Worm (Caenorhabditis elegans) whole organism, mixed stage, embryonic: ENCODE measurements around the gene mrt-2.

Experiments
- M03D4.4 ChIP-seq: sonication (generic microtip); optimal IDR thresholded peaks from 2 replicates; lab custom pipeline; 2017; ENCODE audit warnings: mild to moderate bottlenecking, missing genetic modification characterization, missing compliant biosample characterization
- bed-3 ChIP-seq: fragments of 200-800 bp; sonication (Bioruptor generic); optimal IDR thresholded peaks from 3 replicates; lab custom pipeline; 2018; ENCODE audit warnings: mild to moderate bottlenecking, missing genetic modification characterization, moderate library complexity, missing compliant biosample characterization
- blmp-1 ChIP-seq: fragments of 150-350 bp; optimal IDR thresholded peaks from 2 replicates; lab custom pipeline; 2014; ENCODE audit warnings: missing biosample characterization, missing genetic modification characterization
- ceh-39 ChIP-seq: fragments of 150-350 bp; optimal IDR thresholded peaks from 2 replicates; lab custom pipeline; 2014; ENCODE audit warnings: missing biosample characterization, missing genetic modification characterization
- ceh-43 ChIP-seq: fragments of 200-800 bp; sonication (Bioruptor generic); optimal IDR thresholded peaks from 2 replicates; lab custom pipeline; 2018; ENCODE audit warnings: mild to moderate bottlenecking, missing genetic modification characterization, moderate library complexity, missing compliant biosample characterization
- ces-1 ChIP-seq: fragments of 150-350 bp; optimal IDR thresholded peaks from 2 replicates; lab custom pipeline; 2014; ENCODE audit warnings: missing biosample characterization, missing genetic modification reagents, missing genetic modification characterization
- cnd-1 ChIP-seq: fragments of 200-800 bp; sonication (Bioruptor generic); optimal IDR thresholded peaks from 2 replicates; lab custom pipeline; 2018; ENCODE audit warnings: mild to moderate bottlenecking, missing genetic modification characterization, missing compliant biosample characterization
- drap-1 ChIP-seq: fragments of 200-800 bp; sonication (Bioruptor generic); optimal IDR thresholded peaks from 3 replicates; lab custom pipeline; 2018; ENCODE audit warnings: mild to moderate bottlenecking, missing genetic modification characterization, missing compliant biosample characterization
- elt-3 ChIP-seq: fragments of 150-350 bp; optimal IDR thresholded peaks from 2 replicates; lab custom pipeline; 2014; ENCODE audit warnings: missing biosample characterization, missing genetic modification characterization
- flh-1 ChIP-seq: fragments of 200-800 bp; sonication (Bioruptor generic); optimal IDR thresholded peaks from 2 replicates; lab custom pipeline; 2018; ENCODE audit warnings: mild to moderate bottlenecking, missing genetic modification characterization, moderate library complexity, missing compliant biosample characterization
- ham-2 ChIP-seq: fragments of 200-800 bp; sonication (Bioruptor generic); optimal IDR thresholded peaks from 2 replicates; lab custom pipeline; 2018; ENCODE audit warnings: mild to moderate bottlenecking, missing genetic modification characterization, missing compliant biosample characterization
- hlh-1 ChIP-seq: fragments of 150-350 bp; optimal IDR thresholded peaks from 2 replicates; lab custom pipeline; 2014; ENCODE audit warnings: missing biosample characterization, missing genetic modification reagents, missing genetic modification characterization
- lin-13 ChIP-seq: fragments of 150-350 bp; optimal IDR thresholded peaks from 2 replicates; lab custom pipeline; 2014; ENCODE audit warnings: missing biosample characterization, missing genetic modification characterization
- lin-32 ChIP-seq: fragments of 200-800 bp; sonication (Bioruptor generic); optimal IDR thresholded peaks from 2 replicates; lab custom pipeline; 2018; ENCODE audit warnings: mild to moderate bottlenecking, missing genetic modification characterization, missing compliant biosample characterization
- lsy-2 ChIP-seq: fragments of 150-350 bp; optimal IDR thresholded peaks from 2 replicates; lab custom pipeline; 2014; ENCODE audit warnings: missing biosample characterization, missing genetic modification characterization
- mep-1 ChIP-seq: fragments of 150-350 bp; optimal IDR thresholded peaks from 2 replicates; lab custom pipeline; 2017; ENCODE audit warnings: missing biosample characterization, missing genetic modification reagents, missing genetic modification characterization, inconsistent platforms
- mls-2 ChIP-seq: sonication (generic microtip); optimal IDR thresholded peaks from 2 replicates; lab custom pipeline; 2016; ENCODE audit warnings: mild to moderate bottlenecking, missing genetic modification characterization, moderate library complexity, missing compliant biosample characterization
- nhr-12 ChIP-seq: fragments of 150-350 bp; optimal IDR thresholded peaks from 2 replicates; lab custom pipeline; 2014; ENCODE audit warnings: missing biosample characterization, missing genetic modification characterization
- nhr-2 ChIP-seq: fragments of 150-350 bp; optimal IDR thresholded peaks from 2 replicates; lab custom pipeline; 2014; ENCODE audit warnings: missing biosample characterization, missing genetic modification characterization
- nhr-76 ChIP-seq: sonication (generic microtip); optimal IDR thresholded peaks from 2 replicates; lab custom pipeline; 2017; ENCODE audit warnings: missing biosample characterization, missing genetic modification characterization
- pha-4 ChIP-seq: fragments of 150-350 bp; optimal IDR thresholded peaks from 2 replicates; lab custom pipeline; 2018; ENCODE audit warnings: missing biosample characterization, missing genetic modification reagents, missing genetic modification characterization
- snpc-4 ChIP-seq: fragments of 150-350 bp; optimal IDR thresholded peaks from 2 replicates; lab custom pipeline; 2014; ENCODE audit warnings: missing biosample characterization, missing genetic modification characterization
- sptf-1 ChIP-seq: sonication (generic microtip); optimal IDR thresholded peaks from 2 replicates; lab custom pipeline; 2017; ENCODE audit warnings: mild to moderate bottlenecking, missing genetic modification characterization, moderate library complexity, missing compliant biosample characterization
- tbx-8 ChIP-seq: fragments of 200-800 bp; sonication (Bioruptor generic); optimal IDR thresholded peaks from 2 replicates; lab custom pipeline; 2018; ENCODE audit warnings: mild to moderate bottlenecking, missing genetic modification characterization, moderate library complexity, missing compliant biosample characterization
- unc-120 ChIP-seq: sonication (generic microtip); optimal IDR thresholded peaks from 2 replicates; lab custom pipeline; 2017; ENCODE audit warnings: missing genetic modification characterization, missing compliant biosample characterization; ENCODE audit not compliant: poor library complexity, severe bottlenecking
- unc-39 ChIP-seq: fragments of 150-350 bp; optimal IDR thresholded peaks from 2 replicates; lab custom pipeline; 2014; ENCODE audit warnings: missing biosample characterization, missing genetic modification characterization
- unc-62 ChIP-seq: fragments of 150-350 bp; optimal IDR thresholded peaks from 2 replicates; lab custom pipeline; 2014; ENCODE audit warnings: missing biosample characterization, missing genetic modification reagents, missing genetic modification characterization
- zip-8 ChIP-seq: fragments of 150-350 bp; optimal IDR thresholded peaks from 2 replicates; lab custom pipeline; 2014; ENCODE audit warnings: missing biosample characterization, missing genetic modification characterization
- ztf-11 ChIP-seq: fragments of 150-350 bp; optimal IDR thresholded peaks from 2 replicates; lab custom pipeline; 2014; ENCODE audit warnings: missing biosample characterization, missing genetic modification characterization

The mrt-2 gene

DNA sequence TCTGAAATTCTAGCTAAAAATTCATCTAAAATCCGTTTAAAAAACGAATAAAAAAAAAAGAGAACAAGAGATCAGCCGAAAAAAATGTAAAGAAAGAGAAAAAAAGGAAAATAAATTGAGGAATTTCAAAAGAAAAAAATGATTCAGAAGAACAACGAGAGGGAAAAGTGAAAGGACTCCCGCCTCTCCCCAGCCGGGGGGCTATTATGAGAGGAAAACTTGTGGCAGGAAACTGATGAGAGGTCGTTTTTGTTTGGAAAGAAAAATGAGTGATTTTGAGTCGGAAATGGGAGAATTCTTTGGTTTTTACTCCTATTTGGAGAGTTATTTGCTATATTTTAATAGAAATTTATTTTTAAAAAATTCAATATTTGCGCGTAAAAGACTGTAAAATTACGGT lies 4.4 kb upstream of the mrt-2 start:
- TF ChIP-seq sptf-1 (tag; lab: Kevin White, UChicago) (no peak), ceh-39 (tag; lab: Kevin White, UChicago) (no peak), nhr-76 (tag; lab: Kevin White, UChicago) (no peak), hlh-1 (tag; lab: Kevin White, UChicago) (no peak), mep-1 (no peak), ces-1 (GFP tag; lab: Kevin White, UChicago) (no peak), lin-32 (GFP tag; lab: Kevin White, UChicago) (no peak), unc-39 (no peak), lin-13 (tag; lab: Kevin White, UChicago) (no peak), lsy-2 (tag; lab: Kevin White, UChicago) (no peak), nhr-2 (tag; lab: Kevin White, UChicago) (no peak), unc-62 (GFP tag; lab: Kevin White, UChicago) (no peak), pha-4 (tag; lab: Kevin White, UChicago) (no peak)

DNA sequence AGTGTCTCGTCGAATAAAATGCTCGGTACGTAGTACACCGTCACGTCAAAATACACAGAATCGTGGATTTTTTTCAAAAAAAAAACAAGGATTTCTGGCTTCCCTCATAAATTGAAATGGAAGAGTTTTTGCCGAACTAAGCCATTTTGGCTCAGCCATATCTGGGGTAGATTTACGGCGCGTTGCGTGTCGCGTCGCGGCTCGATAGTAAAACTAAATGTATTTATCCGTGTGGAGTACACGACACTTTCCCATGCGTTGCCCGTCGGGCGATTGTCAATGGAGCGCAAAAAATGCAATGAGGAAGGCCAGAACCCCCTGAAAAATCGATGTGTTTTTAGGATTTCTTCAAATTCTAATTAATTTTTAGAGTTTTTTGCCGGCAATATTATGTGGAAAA lies 3.7 kb downstream of the mrt-2 start:
- TF ChIP-seq blmp-1 (tag; lab: Kevin White, UChicago), result no peak
- TF ChIP-seq ham-2, result no peak
- no peak for TF ChIP-seq ceh-39 (tag; lab: Kevin White, UChicago)
- TF ChIP-seq pha-4 (tag; lab: Kevin White, UChicago), result no peak
- no peak for TF ChIP-seq tbx-8 (GFP tag; lab: Kevin White, UChicago)
- TF ChIP-seq unc-39, result no peak
- TF ChIP-seq mls-2 (tag; lab: Kevin White, UChicago), result no peak
- no peak for TF ChIP-seq snpc-4
- TF ChIP-seq bed-3, result no peak
- TF ChIP-seq hlh-1 (tag; lab: Kevin White, UChicago), result no peak
- TF ChIP-seq ztf-11 (tag; lab: Kevin White, UChicago), result no peak

DNA sequence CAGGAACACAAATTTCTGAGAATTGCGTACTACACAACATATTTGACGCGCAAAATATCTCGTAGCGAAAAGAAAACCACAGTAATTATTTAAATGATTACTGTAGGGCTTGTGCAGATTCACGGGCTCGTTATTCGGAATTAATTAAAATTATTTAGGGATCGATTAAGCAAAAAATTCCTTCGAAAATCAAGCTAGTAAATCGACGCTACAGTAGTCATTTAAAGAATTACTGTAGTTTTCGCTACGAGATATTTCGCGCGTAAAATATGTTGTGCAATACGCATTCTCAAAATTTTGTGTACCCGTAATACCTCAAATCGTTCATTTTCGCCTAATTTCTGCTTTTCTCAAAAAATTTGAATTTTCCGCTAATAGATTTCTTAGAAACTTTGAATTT lies 4.3 kb downstream of the mrt-2 start:
- TF ChIP-seq hlh-1 (tag; lab: Kevin White, UChicago), result no peak
- TF ChIP-seq zip-8 (tag; lab: Kevin White, UChicago), result no peak
- TF ChIP-seq nhr-12 (tag; lab: Kevin White, UChicago), result no peak
- no peak for TF ChIP-seq ztf-11 (tag; lab: Kevin White, UChicago)
- no peak for TF ChIP-seq ceh-43 (GFP tag; lab: Kevin White, UChicago)
- no peak for TF ChIP-seq unc-120 (tag; lab: Kevin White, UChicago)
- no peak for TF ChIP-seq lin-32 (GFP tag; lab: Kevin White, UChicago)
- no peak for TF ChIP-seq M03D4.4 (tag; lab: Kevin White, UChicago)
- no peak for TF ChIP-seq nhr-76 (tag; lab: Kevin White, UChicago)
- no peak for TF ChIP-seq lin-13 (tag; lab: Kevin White, UChicago)
- no peak for TF ChIP-seq drap-1 (GFP tag; lab: Kevin White, UChicago)
- TF ChIP-seq snpc-4, result no peak
- no peak for TF ChIP-seq bed-3
- no peak for TF ChIP-seq cnd-1 (tag; lab: Kevin White, UChicago)
- no peak for TF ChIP-seq blmp-1 (tag; lab: Kevin White, UChicago)
- no peak for TF ChIP-seq nhr-2 (tag; lab: Kevin White, UChicago)
- TF ChIP-seq flh-1 (GFP tag; lab: Kevin White, UChicago), result no peak
- no peak for TF ChIP-seq mls-2 (tag; lab: Kevin White, UChicago)
- no peak for TF ChIP-seq unc-39
- no peak for TF ChIP-seq tbx-8 (GFP tag; lab: Kevin White, UChicago)

DNA sequence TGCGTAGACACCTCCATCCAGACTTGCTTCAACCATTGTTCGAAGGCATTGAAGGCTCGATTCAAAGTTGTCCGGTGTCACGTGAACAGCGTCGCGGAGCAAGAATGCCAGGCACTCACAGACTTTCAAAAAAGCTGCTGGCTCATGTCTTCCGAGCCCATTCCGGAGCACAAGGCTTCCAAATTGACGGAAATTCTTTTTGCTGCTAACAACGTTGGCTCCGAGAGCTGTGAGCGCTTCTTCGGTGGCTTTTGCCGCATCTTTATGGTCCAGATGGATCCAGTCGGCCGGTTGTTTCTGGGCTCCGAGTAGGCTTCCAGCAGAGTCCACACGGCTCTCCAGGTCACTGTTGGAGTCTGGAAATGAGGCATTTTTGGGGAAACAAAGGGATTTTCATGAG lies 11.3 kb downstream of the mrt-2 start:
- no peak for TF ChIP-seq hlh-1 (tag; lab: Kevin White, UChicago)
- TF ChIP-seq blmp-1 (tag; lab: Kevin White, UChicago), result no peak
- no peak for TF ChIP-seq elt-3
- no peak for TF ChIP-seq bed-3

DNA sequence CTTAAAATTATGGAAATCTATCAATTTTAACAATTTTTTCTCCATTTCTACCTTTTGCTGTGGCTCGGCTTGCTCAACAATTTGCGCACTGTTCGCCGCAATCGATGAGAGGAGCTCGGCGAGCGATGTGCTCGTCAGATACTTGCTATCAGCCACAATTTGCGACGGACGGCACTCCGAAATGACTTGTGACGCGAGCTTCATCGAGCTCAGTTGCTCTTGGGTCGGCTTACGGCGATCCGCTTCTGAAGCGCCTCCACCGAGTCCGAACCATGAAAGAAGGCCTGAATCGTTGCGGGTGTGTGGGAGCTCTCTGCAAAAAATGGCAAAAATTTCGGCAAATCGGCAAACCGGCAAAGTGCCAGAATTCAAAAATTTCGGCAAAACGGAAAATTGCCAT lies 14.1 kb downstream of the mrt-2 start:
- TF ChIP-seq M03D4.4 (tag; lab: Kevin White, UChicago), result no peak
- TF ChIP-seq lin-32 (GFP tag; lab: Kevin White, UChicago), result no peak
- no peak for TF ChIP-seq unc-120 (tag; lab: Kevin White, UChicago)
- no peak for TF ChIP-seq cnd-1 (tag; lab: Kevin White, UChicago)
- TF ChIP-seq ztf-11 (tag; lab: Kevin White, UChicago), result no peak
- TF ChIP-seq lin-13 (tag; lab: Kevin White, UChicago), result no peak
- TF ChIP-seq nhr-76 (tag; lab: Kevin White, UChicago), result no peak
- no peak for TF ChIP-seq lsy-2 (tag; lab: Kevin White, UChicago)
- no peak for TF ChIP-seq mls-2 (tag; lab: Kevin White, UChicago)
- no peak for TF ChIP-seq mep-1
- TF ChIP-seq tbx-8 (GFP tag; lab: Kevin White, UChicago), result no peak
- no peak for TF ChIP-seq pha-4 (tag; lab: Kevin White, UChicago)
- no peak for TF ChIP-seq ces-1 (GFP tag; lab: Kevin White, UChicago)
- TF ChIP-seq hlh-1 (tag; lab: Kevin White, UChicago), result no peak
